Fruit fly (Drosophila melanogaster): ENCODE data around the gene CG1582.

DNA sequence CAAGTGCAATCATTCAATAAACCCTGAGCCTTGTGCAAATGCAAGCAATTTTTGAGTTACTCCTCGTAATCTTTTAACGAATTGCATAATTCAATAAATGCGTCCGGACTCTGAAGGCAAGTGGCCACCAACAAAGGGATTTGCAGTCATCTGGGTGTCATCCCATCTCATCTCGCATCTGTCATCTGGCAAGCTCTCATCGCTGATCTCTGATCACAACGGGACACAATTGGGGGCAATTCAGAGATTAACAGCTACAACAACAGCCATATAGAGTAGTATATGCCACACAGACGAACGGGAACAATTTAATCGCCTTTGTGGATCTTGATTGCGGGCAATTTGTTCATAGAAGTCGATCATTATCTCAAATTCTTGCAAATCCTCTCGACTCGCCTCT lies 15.4 kb downstream of the CG1582 start:
- TF ChIP-seq MTF-1 (GFP tag; optimal IDR thresholded peaks at IDR 0.05; ENCODE audit: borderline replicate concordance): no peak
- TF ChIP-seq CG10979 (tag; optimal IDR thresholded peaks at IDR 0.05): no peak
- no peak for TF ChIP-seq B-H2 (GFP tag; optimal IDR thresholded peaks at IDR 0.05)
- TF ChIP-seq pan (optimal IDR thresholded peaks at IDR 0.05): no peak
- TF ChIP-seq pan (GFP tag; optimal IDR thresholded peaks at IDR 0.05 in 1 of 2, IDR thresholded peaks at IDR 0.05 in 1 of 2): no peak
- TF ChIP-seq CkIIα-i1 (GFP tag; IDR thresholded peaks at IDR 0.05): no peak
- TF ChIP-seq CG3995 (GFP tag; optimal IDR thresholded peaks at IDR 0.05): no peak
- no peak for TF ChIP-seq CG10462 (GFP tag; optimal IDR thresholded peaks at IDR 0.05)
- TF ChIP-seq Ets97D (GFP tag; optimal IDR thresholded peaks at IDR 0.05): no peak
- no peak for TF ChIP-seq HLH4C (GFP tag; IDR thresholded peaks at IDR 0.05; ENCODE audit: partially characterized antibody)
- TF ChIP-seq CG1603 (tag; optimal IDR thresholded peaks at IDR 0.05): no peak
- TF ChIP-seq cg (GFP tag; optimal IDR thresholded peaks at IDR 0.05): no peak
- TF ChIP-seq Dll (GFP tag; IDR thresholded peaks at IDR 0.05; ENCODE audit: partially characterized antibody): no peak

Measured in whole organism, embryonic.